Worm (Caenorhabditis elegans) whole organism, midembryonic: ENCODE data around the gene chca-1.

Source experiments
- T22C8.4 ChIP-seq: fragments of 200-800 bp; sonication (Bioruptor generic); IDR thresholded peaks from 2 replicates; pipeline ENCODE4 v1.3.6; 2022; ENCODE audit warnings: missing genetic modification characterization, missing compliant biosample characterization
- cog-1 ChIP-seq: sonication (generic microtip); optimal IDR thresholded peaks from 2 replicates; lab custom pipeline; 2016; ENCODE audit warnings: missing genetic modification characterization, missing compliant biosample characterization
- flt-1 ChIP-seq: fragments of 200-800 bp; sonication (Bioruptor generic); IDR thresholded peaks from 2 replicates; pipeline ENCODE4 v1.3.6; 2022; ENCODE audit warnings: missing genetic modification characterization, missing compliant biosample characterization
- klf-2 ChIP-seq: fragments of 200-800 bp; sonication (Bioruptor generic); conservative IDR thresholded peaks from 2 replicates; pipeline ENCODE4 v1.3.6; 2022; ENCODE audit warnings: missing genetic modification reagents, missing genetic modification characterization, missing compliant biosample characterization
- med-1 ChIP-seq: sonication (generic microtip); optimal IDR thresholded peaks from 2 replicates; lab custom pipeline; 2017; ENCODE audit warnings: missing genetic modification characterization, mild to moderate bottlenecking, missing compliant biosample characterization, antibody characterized with exemption, missing genetic modification reagents; ENCODE audit not compliant: insufficient read depth
- ref-1 ChIP-seq: fragments of 200-800 bp; sonication (Bioruptor generic); conservative IDR thresholded peaks from 2 replicates; pipeline ENCODE4 v1.3.6; 2022; ENCODE audit warnings: missing genetic modification reagents, missing genetic modification characterization, missing compliant biosample characterization
- tab-1 ChIP-seq: fragments of 200-800 bp; sonication (Bioruptor generic); IDR thresholded peaks from 2 replicates; pipeline ENCODE4 v1.3.6; 2022; ENCODE audit warnings: missing genetic modification characterization, missing compliant biosample characterization
- ztf-23 ChIP-seq: fragments of 200-800 bp; sonication (Bioruptor generic); IDR thresholded peaks from 2 replicates; pipeline ENCODE4 v1.3.6; 2022; ENCODE audit warnings: missing genetic modification reagents, missing genetic modification characterization, missing compliant biosample characterization

- TF ChIP-seq klf-2 (GFP tag; lab: Robert Waterston, UW) (no peak), flt-1 (GFP tag; lab: Robert Waterston, UW) (no peak), tab-1 (GFP tag; lab: Robert Waterston, UW) (no peak), med-1 (no peak), ztf-23 (GFP tag; lab: Robert Waterston, UW) (no peak), T22C8.4 (GFP tag; lab: Robert Waterston, UW) (no peak), cog-1 (tag; lab: Kevin White, UChicago) (no peak), ref-1 (no peak)
Observed at ce11 chrIV:9654017-9654416, 2.8 kb downstream of the chca-1 start, which contains the start of gene F58G6.7.
